Worm (Caenorhabditis elegans) whole organism, mixed stage, embryonic: ENCODE results near the gene F38E11.6.

Source experiments
- blmp-1 ChIP-seq: fragments of 150-350 bp; optimal IDR thresholded peaks from 2 replicates; lab custom pipeline; 2014; ENCODE audit warnings: missing biosample characterization, missing genetic modification characterization
- ces-1 ChIP-seq: fragments of 150-350 bp; optimal IDR thresholded peaks from 2 replicates; lab custom pipeline; 2014; ENCODE audit warnings: missing biosample characterization, missing genetic modification reagents, missing genetic modification characterization
- elt-3 ChIP-seq: fragments of 150-350 bp; optimal IDR thresholded peaks from 2 replicates; lab custom pipeline; 2014; ENCODE audit warnings: missing biosample characterization, missing genetic modification characterization
- lin-13 ChIP-seq: fragments of 150-350 bp; optimal IDR thresholded peaks from 2 replicates; lab custom pipeline; 2014; ENCODE audit warnings: missing biosample characterization, missing genetic modification characterization
- lsy-2 ChIP-seq: fragments of 150-350 bp; optimal IDR thresholded peaks from 2 replicates; lab custom pipeline; 2014; ENCODE audit warnings: missing biosample characterization, missing genetic modification characterization
- nhr-2 ChIP-seq: fragments of 150-350 bp; optimal IDR thresholded peaks from 2 replicates; lab custom pipeline; 2014; ENCODE audit warnings: missing biosample characterization, missing genetic modification characterization
- nhr-28 ChIP-seq: fragments of 150-350 bp; optimal IDR thresholded peaks from 2 replicates; lab custom pipeline; 2014; ENCODE audit warnings: missing biosample characterization, missing genetic modification characterization
- pha-4 ChIP-seq: fragments of 150-350 bp; optimal IDR thresholded peaks from 2 replicates; lab custom pipeline; 2018; ENCODE audit warnings: missing biosample characterization, missing genetic modification reagents, missing genetic modification characterization
- snpc-4 ChIP-seq: fragments of 150-350 bp; optimal IDR thresholded peaks from 2 replicates; lab custom pipeline; 2014; ENCODE audit warnings: missing biosample characterization, missing genetic modification characterization
- sptf-1 ChIP-seq: sonication (generic microtip); optimal IDR thresholded peaks from 2 replicates; lab custom pipeline; 2017; ENCODE audit warnings: mild to moderate bottlenecking, missing genetic modification characterization, moderate library complexity, missing compliant biosample characterization
- unc-62 ChIP-seq: fragments of 150-350 bp; optimal IDR thresholded peaks from 2 replicates; lab custom pipeline; 2014; ENCODE audit warnings: missing biosample characterization, missing genetic modification reagents, missing genetic modification characterization

ce11 chrIV:9442106-9442532, 25.2 kb downstream of the F38E11.6 start:
- no peak for TF ChIP-seq elt-3 (tag; lab: Kevin White, UChicago)
- no peak for TF ChIP-seq ces-1 (GFP tag; lab: Kevin White, UChicago)
- TF ChIP-seq snpc-4 (tag; lab: Kevin White, UChicago) = no peak
- TF ChIP-seq sptf-1 (tag; lab: Kevin White, UChicago) = no peak
- no peak for TF ChIP-seq unc-62
- no peak for TF ChIP-seq lsy-2
- TF ChIP-seq blmp-1 = no peak
- TF ChIP-seq pha-4 (tag; lab: Kevin White, UChicago) = no peak
- no peak for TF ChIP-seq nhr-2 (tag; lab: Kevin White, UChicago)
- no peak for TF ChIP-seq nhr-28 (tag; lab: Kevin White, UChicago)
- TF ChIP-seq lin-13 (tag; lab: Kevin White, UChicago) = no peak
